Worm (Caenorhabditis elegans) whole organism, L1 larva: ENCODE data around the gene F20D6.8.

Experiments used
- ceh-63 ChIP-seq: fragments of 200-800 bp; sonication (Bioruptor generic); optimal IDR thresholded peaks from 2 replicates; lab custom pipeline; 2018; ENCODE audit warnings: mild to moderate bottlenecking, missing genetic modification characterization, missing compliant biosample characterization
- elt-2 ChIP-seq: sonication (generic microtip); optimal IDR thresholded peaks from 2 replicates; lab custom pipeline; 2016; ENCODE audit warnings: missing genetic modification characterization, mild to moderate bottlenecking, inconsistent platforms, missing compliant biosample characterization, missing genetic modification reagents
- lin-13 ChIP-seq: fragments of 150-350 bp; optimal IDR thresholded peaks from 2 replicates; lab custom pipeline; 2014; ENCODE audit warnings: missing biosample characterization, missing genetic modification reagents, missing genetic modification characterization
- mab-9 ChIP-seq: fragments of 200-800 bp; sonication (Bioruptor generic); IDR thresholded peaks from 2 replicates; pipeline ENCODE4 v1.3.6; 2022; ENCODE audit warnings: missing genetic modification reagents, missing genetic modification characterization, missing compliant biosample characterization
- nhr-84 ChIP-seq: sonication (generic microtip); optimal IDR thresholded peaks from 2 replicates; lab custom pipeline; 2017; ENCODE audit warnings: missing biosample characterization, missing genetic modification characterization
- snpc-4 ChIP-seq: fragments of 150-350 bp; optimal IDR thresholded peaks from 2 replicates; lab custom pipeline; 2014; ENCODE audit warnings: missing biosample characterization, missing genetic modification characterization
- sox-4 ChIP-seq: sonication (generic microtip); optimal IDR thresholded peaks from 2 replicates; lab custom pipeline; 2016; ENCODE audit warnings: missing genetic modification characterization, missing compliant biosample characterization
- xbp-1 ChIP-seq: sonication (generic microtip); optimal IDR thresholded peaks from 2 replicates; lab custom pipeline; 2016; ENCODE audit warnings: missing genetic modification characterization, missing compliant biosample characterization

- no peak for TF ChIP-seq lin-13 (GFP tag; lab: Kevin White, UChicago)
- TF ChIP-seq sox-4, result no peak
- no peak for TF ChIP-seq nhr-84 (tag; lab: Kevin White, UChicago)
- TF ChIP-seq ceh-63 (GFP tag; lab: Kevin White, UChicago), result no peak
- TF ChIP-seq mab-9 (GFP tag; lab: Robert Waterston, UW), result no peak
- TF ChIP-seq elt-2 (tag; lab: Kevin White, UChicago), result no peak
- no peak for TF ChIP-seq snpc-4
- TF ChIP-seq xbp-1 (tag; lab: Kevin White, UChicago), result no peak
These were observed 2.2 kb upstream of the F20D6.8 start for ce11 chrV:8170300-8170699.
